Worm (Caenorhabditis elegans): ENCODE measurements around the gene T24C12.3.

T24C12.3 gene

DNA sequence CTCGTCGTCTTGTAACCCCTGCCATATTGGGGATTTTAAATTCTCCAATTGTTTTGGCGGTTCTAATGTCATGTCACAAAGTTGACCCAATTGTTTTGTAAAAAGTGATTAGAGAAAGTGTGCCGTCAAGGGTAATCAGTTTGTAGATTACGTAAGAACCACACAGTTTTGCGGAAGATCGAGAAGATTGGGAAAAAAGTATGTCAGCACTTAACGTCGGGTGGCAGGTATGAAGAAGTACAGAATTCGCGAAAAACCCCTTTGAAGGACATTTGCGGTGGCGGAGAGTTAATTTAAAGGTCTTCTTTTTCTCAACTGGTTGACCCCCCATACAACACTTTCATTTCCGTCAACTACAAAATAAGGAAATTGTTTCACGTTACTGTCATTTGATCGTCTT, 4.7 kb upstream of the T24C12.3 start:
- TF ChIP-seq unc-120 (tag; optimal IDR thresholded peaks at IDR 0.05; ENCODE audit: poor library complexity, severe bottlenecking) (no peak), elt-3 (tag; optimal IDR thresholded peaks at IDR 0.05) (no peak)

DNA sequence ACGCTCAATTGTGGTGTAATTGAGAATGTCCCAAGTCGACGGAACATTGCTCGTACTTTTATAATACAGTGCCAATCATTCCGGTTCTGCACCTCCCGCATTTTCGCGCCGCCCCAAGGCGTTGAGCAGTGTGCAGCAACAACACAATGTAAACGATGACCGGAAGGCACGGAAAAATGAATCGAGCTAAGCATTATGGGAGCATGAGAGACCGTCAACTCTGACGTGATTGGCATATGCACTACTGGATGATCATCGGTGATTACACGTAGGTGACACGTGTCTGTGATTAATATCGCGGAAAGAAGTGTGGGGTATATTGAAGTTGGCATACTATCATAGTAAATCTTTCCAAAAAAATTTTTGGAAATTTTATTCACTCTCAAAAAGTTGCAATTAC, 1.3 kb upstream of the T24C12.3 start, which contains the start of gene T24C12.4:
Gene T24C12.4 (minus strand): TSS at position 101 of the 400 bp plus-strand sequence.
- TF ChIP-seq tbx-8 (GFP tag; optimal IDR thresholded peaks at IDR 0.05): no peak
- TF ChIP-seq nhr-2 (tag; optimal IDR thresholded peaks at IDR 0.05): no peak
- TF ChIP-seq sem-2 (GFP tag; optimal IDR thresholded peaks at IDR 0.05): no peak
- no peak for TF ChIP-seq lin-32 (GFP tag; optimal IDR thresholded peaks at IDR 0.05)
- no peak for TF ChIP-seq ceh-43 (GFP tag; optimal IDR thresholded peaks at IDR 0.05)
- no peak for TF ChIP-seq lin-13 (tag; optimal IDR thresholded peaks at IDR 0.05)
- TF ChIP-seq mls-2 (tag; optimal IDR thresholded peaks at IDR 0.05): no peak
- TF ChIP-seq ces-1 (GFP tag; optimal IDR thresholded peaks at IDR 0.05): no peak
- no peak for TF ChIP-seq elt-3 (tag; optimal IDR thresholded peaks at IDR 0.05)
- no peak for TF ChIP-seq unc-39 (tag; optimal IDR thresholded peaks at IDR 0.05)
- TF ChIP-seq mab-5 (tag; optimal IDR thresholded peaks at IDR 0.05): no peak
- TF ChIP-seq hlh-1 (tag; optimal IDR thresholded peaks at IDR 0.05): no peak
- no peak for TF ChIP-seq bed-3 (GFP tag; optimal IDR thresholded peaks at IDR 0.05)
- TF ChIP-seq ceh-39 (tag; optimal IDR thresholded peaks at IDR 0.05): no peak
- no peak for TF ChIP-seq ham-2 (GFP tag; optimal IDR thresholded peaks at IDR 0.05)
- TF ChIP-seq nhr-237 (tag; optimal IDR thresholded peaks at IDR 0.05): no peak
- TF ChIP-seq mep-1 (tag; optimal IDR thresholded peaks at IDR 0.05): no peak

DNA sequence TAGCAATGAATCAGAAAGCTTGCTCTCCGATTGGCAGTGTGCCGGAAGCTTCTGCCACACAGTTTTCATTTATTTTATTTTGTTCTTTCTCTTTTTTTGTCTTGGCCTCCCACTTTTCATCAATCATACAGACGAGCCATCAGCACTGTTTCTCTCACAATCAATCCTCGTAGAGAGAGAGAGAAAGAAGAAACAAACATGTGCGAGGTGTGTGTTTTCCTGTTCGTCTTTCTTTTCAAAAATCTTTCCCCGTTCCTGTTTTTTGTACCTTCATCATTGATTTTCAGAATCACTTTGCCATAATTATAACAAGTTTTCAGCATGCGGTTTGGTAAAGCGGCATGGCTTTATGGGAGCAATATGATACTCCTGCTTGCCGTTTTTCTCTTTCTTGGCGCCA, 4.6 kb downstream of the T24C12.3 start, which contains the start of gene T24C12.1:
Gene T24C12.1 (plus strand): TSS at position 301 of the 400 bp plus-strand sequence.
- TF ChIP-seq bed-3 (GFP tag; optimal IDR thresholded peaks at IDR 0.05): no peak
- TF ChIP-seq mab-5 (tag; optimal IDR thresholded peaks at IDR 0.05): no peak
- TF ChIP-seq lsy-2 (tag; optimal IDR thresholded peaks at IDR 0.05): no peak
- no peak for TF ChIP-seq nhr-28 (tag; optimal IDR thresholded peaks at IDR 0.05)
- TF ChIP-seq unc-39 (tag; optimal IDR thresholded peaks at IDR 0.05): no peak
- no peak for TF ChIP-seq ceh-39 (tag; optimal IDR thresholded peaks at IDR 0.05)
- no peak for TF ChIP-seq blmp-1 (tag; optimal IDR thresholded peaks at IDR 0.05)
- TF ChIP-seq tbx-8 (GFP tag; optimal IDR thresholded peaks at IDR 0.05): no peak
- no peak for TF ChIP-seq zip-8 (tag; optimal IDR thresholded peaks at IDR 0.05)
- no peak for TF ChIP-seq snpc-4 (tag; optimal IDR thresholded peaks at IDR 0.05)
- no peak for TF ChIP-seq sptf-1 (tag; optimal IDR thresholded peaks at IDR 0.05)
- TF ChIP-seq nhr-237 (tag; optimal IDR thresholded peaks at IDR 0.05): no peak
- TF ChIP-seq elt-1 (tag; optimal IDR thresholded peaks at IDR 0.05; ENCODE audit: borderline replicate concordance, insufficient read depth): no peak
- no peak for TF ChIP-seq ceh-83 (GFP tag; optimal IDR thresholded peaks at IDR 0.05)
- no peak for TF ChIP-seq hlh-1 (tag; optimal IDR thresholded peaks at IDR 0.05)
- no peak for TF ChIP-seq sem-2 (GFP tag; optimal IDR thresholded peaks at IDR 0.05)
- TF ChIP-seq mls-2 (tag; optimal IDR thresholded peaks at IDR 0.05): no peak
- TF ChIP-seq nhr-2 (tag; optimal IDR thresholded peaks at IDR 0.05): no peak
- TF ChIP-seq lin-13 (tag; optimal IDR thresholded peaks at IDR 0.05): no peak
- no peak for TF ChIP-seq nhr-12 (tag; optimal IDR thresholded peaks at IDR 0.05)

DNA sequence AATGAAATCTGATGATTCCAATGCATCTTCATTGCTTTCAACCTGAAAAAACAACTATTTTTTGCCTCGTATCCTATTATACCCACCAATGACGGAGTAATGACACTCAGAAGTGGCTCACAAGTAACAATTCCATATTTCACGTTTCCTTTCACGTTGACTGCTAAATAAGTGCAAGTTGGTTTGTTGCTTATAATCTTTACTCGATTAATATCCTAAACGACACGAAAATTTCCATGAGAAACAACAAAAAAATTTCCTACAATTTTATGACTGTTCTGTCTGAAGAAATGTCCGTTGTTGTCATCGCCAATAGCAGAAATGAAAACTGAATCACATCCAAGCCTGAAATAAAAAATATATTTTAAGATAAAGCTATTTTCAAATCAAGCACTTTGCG, 6.2 kb downstream of the T24C12.3 start:
- TF ChIP-seq lsy-2 (tag; optimal IDR thresholded peaks at IDR 0.05) (no peak), nhr-237 (tag; optimal IDR thresholded peaks at IDR 0.05) (no peak), pha-4 (tag; optimal IDR thresholded peaks at IDR 0.05) (no peak), nhr-12 (tag; optimal IDR thresholded peaks at IDR 0.05) (no peak), hlh-1 (tag; optimal IDR thresholded peaks at IDR 0.05) (no peak), blmp-1 (tag; optimal IDR thresholded peaks at IDR 0.05) (no peak), sem-2 (GFP tag; optimal IDR thresholded peaks at IDR 0.05) (no peak), nhr-76 (tag; optimal IDR thresholded peaks at IDR 0.05) (no peak)

DNA sequence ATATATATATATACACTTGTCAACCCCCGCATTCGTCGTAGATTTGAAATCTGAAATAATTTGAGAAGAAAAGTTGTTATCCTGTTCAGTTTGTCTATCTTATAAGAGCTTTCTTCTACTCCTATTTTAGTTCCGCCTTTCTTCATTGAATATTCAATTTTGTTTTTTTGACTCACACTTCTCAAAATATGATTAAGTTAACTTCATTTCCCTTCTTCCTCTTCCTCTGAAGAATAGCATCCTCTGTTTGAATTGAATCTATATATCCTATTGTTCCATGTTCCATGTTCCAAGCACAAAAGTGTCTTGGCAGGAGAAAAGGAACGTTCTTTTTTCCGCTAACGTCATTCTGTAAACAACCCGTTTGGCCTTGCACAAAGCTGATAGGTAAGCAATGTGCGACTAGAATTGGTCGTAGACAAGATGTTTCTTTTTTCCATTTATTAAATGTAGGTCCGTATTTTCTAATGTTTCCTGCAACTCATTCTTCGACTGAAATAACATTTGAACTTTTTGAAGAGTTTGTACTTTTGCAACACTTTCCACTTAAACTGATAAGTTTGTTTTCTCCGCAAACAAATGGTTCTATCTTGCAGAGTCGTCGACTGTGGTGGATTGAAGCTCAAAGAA, 11.7 kb downstream of the T24C12.3 start, which contains the start of gene gap-1:
Gene gap-1 (plus strand): TSS at position 580 of the 630 bp plus-strand sequence.
- no peak for TF ChIP-seq nhr-28 (tag; optimal IDR thresholded peaks at IDR 0.05)
- no peak for TF ChIP-seq tbx-8 (GFP tag; optimal IDR thresholded peaks at IDR 0.05)
- no peak for TF ChIP-seq nhr-237 (tag; optimal IDR thresholded peaks at IDR 0.05)
- no peak for TF ChIP-seq nhr-2 (tag; optimal IDR thresholded peaks at IDR 0.05)
- no peak for TF ChIP-seq sptf-1 (tag; optimal IDR thresholded peaks at IDR 0.05)
- TF ChIP-seq zip-8 (tag; optimal IDR thresholded peaks at IDR 0.05): no peak
- no peak for TF ChIP-seq blmp-1 (tag; optimal IDR thresholded peaks at IDR 0.05)
- no peak for TF ChIP-seq nhr-76 (tag; optimal IDR thresholded peaks at IDR 0.05)
- TF ChIP-seq mab-5 (tag; optimal IDR thresholded peaks at IDR 0.05): no peak
- no peak for TF ChIP-seq sem-2 (GFP tag; optimal IDR thresholded peaks at IDR 0.05)
- TF ChIP-seq mep-1 (tag; optimal IDR thresholded peaks at IDR 0.05): no peak
- no peak for TF ChIP-seq elt-1 (tag; optimal IDR thresholded peaks at IDR 0.05; ENCODE audit: borderline replicate concordance, insufficient read depth)
- TF ChIP-seq ceh-39 (tag; optimal IDR thresholded peaks at IDR 0.05): no peak

Measured in whole organism, mixed stage, embryonic.